Worm (Caenorhabditis elegans): ENCODE results near the gene Y50D4C.6.

Y50D4C.6 gene

ce11 chrV:942556-942955 lies 7.1 kb downstream of the Y50D4C.6 start:
- TF ChIP-seq mef-2 (tag; optimal IDR thresholded peaks at IDR 0.05) (no peak), nhr-76 (tag; optimal IDR thresholded peaks at IDR 0.05) (no peak), lin-15B (tag; optimal IDR thresholded peaks at IDR 0.05) (no peak), elt-2 (tag; optimal IDR thresholded peaks at IDR 0.05) (no peak), ets-5 (GFP tag; IDR thresholded peaks at IDR 0.05) (no peak), unc-30 (tag; optimal IDR thresholded peaks at IDR 0.05) (no peak), nhr-237 (tag; optimal IDR thresholded peaks at IDR 0.05) (no peak), pag-3 (tag; optimal IDR thresholded peaks at IDR 0.05; ENCODE audit: borderline replicate concordance, insufficient read depth) (no peak), C16A3.4 (tag; optimal IDR thresholded peaks at IDR 0.05) (no peak), fkh-10 (GFP tag; optimal IDR thresholded peaks at IDR 0.05) (no peak), pqm-1 (tag; optimal IDR thresholded peaks at IDR 0.05) (no peak)

- TF ChIP-seq skn-1 (tag; optimal IDR thresholded peaks at IDR 0.05), result no peak
- TF ChIP-seq rnt-1 (tag; optimal IDR thresholded peaks at IDR 0.05), result no peak
- TF ChIP-seq ama-1 (optimal IDR thresholded peaks at IDR 0.05), result no peak
- TF ChIP-seq nhr-85 (tag), result no peak
- no peak for TF ChIP-seq irx-1 (tag; optimal IDR thresholded peaks at IDR 0.05)
- TF ChIP-seq pqm-1 (tag; optimal IDR thresholded peaks at IDR 0.05), result no peak
- TF ChIP-seq hlh-17 (GFP tag; optimal IDR thresholded peaks at IDR 0.05; ENCODE audit: borderline replicate concordance), result no peak
- no peak for TF ChIP-seq grh-1 (GFP tag; IDR thresholded peaks at IDR 0.05)
- no peak for TF ChIP-seq ztf-11 (tag; optimal IDR thresholded peaks at IDR 0.05)
- no peak for TF ChIP-seq ceh-63 (GFP tag; optimal IDR thresholded peaks at IDR 0.05)
- no peak for TF ChIP-seq sup-37 (GFP tag; optimal IDR thresholded peaks at IDR 0.05)
- TF ChIP-seq isw-1 (GFP tag; IDR thresholded peaks at IDR 0.05), result no peak
- TF ChIP-seq unc-30 (tag; optimal IDR thresholded peaks at IDR 0.05), result no peak
- no peak for TF ChIP-seq aha-1 (tag; optimal IDR thresholded peaks at IDR 0.05)
- TF ChIP-seq C34B4.2 (tag; optimal IDR thresholded peaks at IDR 0.05), result no peak
- no peak for TF ChIP-seq ets-5 (GFP tag; IDR thresholded peaks at IDR 0.05)
Observed at ce11 chrV:939341-939740, 10.3 kb downstream of the Y50D4C.6 start.

- TF ChIP-seq nhr-19 (GFP tag; conservative IDR thresholded peaks at IDR 0.05) (no peak), nhr-20 (tag; optimal IDR thresholded peaks at IDR 0.05) (no peak), pax-3 (tag; optimal IDR thresholded peaks at IDR 0.05) (no peak)
Observed at ce11 chrV:917488-917887, 32.2 kb downstream of the Y50D4C.6 start, which contains the start of gene H24K24.2. Gene H24K24.2, plus strand, starts transcription at chrV:917788.

- TF ChIP-seq mef-2 (tag; optimal IDR thresholded peaks at IDR 0.05), result no peak
- no peak for TF ChIP-seq C34B4.2 (tag; optimal IDR thresholded peaks at IDR 0.05)
- no peak for TF ChIP-seq ces-1 (GFP tag; optimal IDR thresholded peaks at IDR 0.05)
- no peak for TF ChIP-seq ceh-90 (tag; optimal IDR thresholded peaks at IDR 0.05)
- no peak for TF ChIP-seq efl-1 (optimal IDR thresholded peaks at IDR 0.05)
- TF ChIP-seq efl-1 (GFP tag; optimal IDR thresholded peaks at IDR 0.05 in 1 of 2), result no peak
- TF ChIP-seq ceh-63 (GFP tag; optimal IDR thresholded peaks at IDR 0.05), result no peak
- TF ChIP-seq lin-15B (tag; optimal IDR thresholded peaks at IDR 0.05), result no peak
- no peak for TF ChIP-seq nhr-76 (tag; optimal IDR thresholded peaks at IDR 0.05)
- TF ChIP-seq unc-86 (tag; optimal IDR thresholded peaks at IDR 0.05), result no peak
- no peak for TF ChIP-seq lin-39 (tag; optimal IDR thresholded peaks at IDR 0.05)
- TF ChIP-seq nhr-85 (tag), result no peak
- TF ChIP-seq fkh-8 (tag; optimal IDR thresholded peaks at IDR 0.05), result no peak
- no peak for TF ChIP-seq nhr-90 (tag; optimal IDR thresholded peaks at IDR 0.05; ENCODE audit: poor library complexity)
Observed at ce11 chrV:915716-916115, 33.9 kb downstream of the Y50D4C.6 start.

ce11 chrV:911474-911873 lies 38.2 kb downstream of the Y50D4C.6 start, which contains the start of gene adh-5:
Gene adh-5, plus strand, starts transcription at chrV:911774.
- TF ChIP-seq efl-1 (optimal IDR thresholded peaks at IDR 0.05), result no peak
- TF ChIP-seq efl-1 (GFP tag; optimal IDR thresholded peaks at IDR 0.05 in 1 of 2), result peak in 1 of 2 experiments; percentile 11
- TF ChIP-seq mef-2 (tag; optimal IDR thresholded peaks at IDR 0.05), result no peak
- TF ChIP-seq nhr-19 (GFP tag; conservative IDR thresholded peaks at IDR 0.05), result no peak
- no peak for TF ChIP-seq nhr-20 (tag; optimal IDR thresholded peaks at IDR 0.05)
- no peak for TF ChIP-seq fkh-4 (tag; optimal IDR thresholded peaks at IDR 0.05; ENCODE audit: borderline replicate concordance)
